Worm (Caenorhabditis elegans) whole organism, dauer: ENCODE results near the gene ZK938.1.

ENCODE experiments used
- unc-62 ChIP-seq: sonication (generic microtip); optimal IDR thresholded peaks from 2 replicates; lab custom pipeline; 2017; ENCODE audit warnings: missing biosample characterization, missing genetic modification reagents, missing genetic modification characterization

Gene ZK938.1

ce11 chrII:9868698-9869097 lies 39.5 kb downstream of the ZK938.1 start, which contains the start of gene old-1:
TSS of gene old-1 (minus strand) at chrII:9868747.
- TF ChIP-seq unc-62 (GFP tag; lab: Kevin White, UChicago) = no peak

- TF ChIP-seq unc-62 (GFP tag; lab: Kevin White, UChicago) = no peak
Observed at ce11 chrII:9871061-9871460, 41.9 kb downstream of the ZK938.1 start, which contains the start of gene chil-7. TSS of gene chil-7 (minus strand) at chrII:9871172.

- TF ChIP-seq unc-62 (GFP tag; lab: Kevin White, UChicago) = no peak
Observed at ce11 chrII:9872961-9873360, 43.8 kb downstream of the ZK938.1 start, which contains the start of gene chil-8. TSS of gene chil-8 (minus strand) at chrII:9873061.

ce11 chrII:9874508-9875229 lies 45.5 kb downstream of the ZK938.1 start, which contains the start of the genes chil-2 and ctsa-3.2:
TSS of gene chil-2 (minus strand) at chrII:9874608.
TSS of gene ctsa-3.2 (plus strand) at chrII:9875179.
- TF ChIP-seq unc-62 (GFP tag; lab: Kevin White, UChicago) = no peak

- no peak for TF ChIP-seq unc-62 (GFP tag; lab: Kevin White, UChicago)
Observed at ce11 chrII:9879815-9880214, 50.6 kb downstream of the ZK938.1 start.
